Worm (Caenorhabditis elegans) whole organism, L4 larva: ENCODE measurements around the gene T02G5.3.

ENCODE experiments used
- D1046.2 ChIP-seq: fragments of 200-800 bp; sonication (Bioruptor generic); IDR thresholded peaks from 2 replicates; pipeline ENCODE4 v1.3.6; 2022; ENCODE audit warnings: missing genetic modification characterization, missing compliant biosample characterization
- F26F4.8 ChIP-seq: fragments of 200-800 bp; sonication (Bioruptor generic); conservative IDR thresholded peaks from 2 replicates; pipeline ENCODE4 v1.3.6; 2022; ENCODE audit warnings: missing genetic modification characterization, missing compliant biosample characterization
- T20F7.1 ChIP-seq: fragments of 200-800 bp; sonication (Bioruptor generic); optimal IDR thresholded peaks from 2 replicates; lab custom pipeline; 2018; ENCODE audit warnings: mild to moderate bottlenecking, missing genetic modification characterization, missing compliant biosample characterization
- T26A8.4 ChIP-seq: fragments of 200-800 bp; sonication (Bioruptor generic); IDR thresholded peaks from 2 replicates; pipeline ENCODE4 v1.3.6; 2022; ENCODE audit warnings: missing genetic modification characterization, missing compliant biosample characterization
- ZK337.2 ChIP-seq: fragments of 200-800 bp; sonication (Bioruptor generic); IDR thresholded peaks from 2 replicates; pipeline ENCODE4 v1.3.6; 2022; ENCODE audit warnings: missing genetic modification reagents, missing genetic modification characterization, missing compliant biosample characterization
- ama-1 ChIP-seq: fragments of 150-350 bp; optimal IDR thresholded peaks from 2 replicates; lab custom pipeline; 2014; ENCODE audit warnings: inconsistent platforms, mixed read lengths
- arid-1 ChIP-seq: fragments of 200-800 bp; sonication (Bioruptor generic); conservative IDR thresholded peaks from 2 replicates; pipeline ENCODE4 v1.3.6; 2022; ENCODE audit warnings: missing genetic modification reagents, missing genetic modification characterization, missing compliant biosample characterization
- attf-4 ChIP-seq: sonication (generic microtip); optimal IDR thresholded peaks from 3 replicates; lab custom pipeline; 2017; ENCODE audit warnings: missing biosample characterization, missing genetic modification characterization
- ceh-20 ChIP-seq: fragments of 200-800 bp; sonication (Bioruptor generic); IDR thresholded peaks from 2 replicates; pipeline ENCODE4 v1.3.6; 2022; ENCODE audit warnings: missing genetic modification reagents, missing genetic modification characterization, missing compliant biosample characterization
- ceh-28 ChIP-seq: fragments of 150-350 bp; optimal IDR thresholded peaks from 2 replicates; lab custom pipeline; 2014; ENCODE audit warnings: missing biosample characterization, missing genetic modification reagents, missing genetic modification characterization
- ceh-62 ChIP-seq: sonication (generic microtip); optimal IDR thresholded peaks from 2 replicates; lab custom pipeline; 2017; ENCODE audit warnings: missing biosample characterization, missing genetic modification characterization
- ces-1 ChIP-seq: fragments of 150-350 bp; sonication (generic microtip); optimal IDR thresholded peaks from 4 replicates; lab custom pipeline; 2014; ENCODE audit warnings: missing biosample characterization, missing genetic modification reagents, missing genetic modification characterization
- cey-2 ChIP-seq: sonication (generic microtip); optimal IDR thresholded peaks from 3 replicates; lab custom pipeline; 2017; ENCODE audit warnings: missing genetic modification characterization, mild to moderate bottlenecking, missing compliant biosample characterization, antibody characterized with exemption, borderline replicate concordance; ENCODE audit not compliant: insufficient read depth
- ctbp-1 ChIP-seq: fragments of 200-800 bp; sonication (Bioruptor generic); IDR thresholded peaks from 2 replicates; pipeline ENCODE4 v1.3.6; 2022; ENCODE audit warnings: missing genetic modification reagents, missing genetic modification characterization, missing compliant biosample characterization
- daf-16 ChIP-seq, 3 experiments: sonication (generic microtip); optimal IDR thresholded peaks; 2 replicates each; lab custom pipeline; 2016 to 2017; ENCODE audit warnings: missing genetic modification characterization in 3 of 3, missing genetic modification reagents in 3 of 3, mild to moderate bottlenecking in 2 of 3, missing compliant biosample characterization in 2 of 3, missing biosample characterization in 1 of 3, moderate library complexity in 1 of 3
- daf-8 ChIP-seq: fragments of 200-800 bp; sonication (Bioruptor generic); IDR thresholded peaks from 2 replicates; pipeline ENCODE4 v1.3.6; 2022; ENCODE audit warnings: missing genetic modification characterization, missing compliant biosample characterization
- dmd-6 ChIP-seq: fragments of 200-800 bp; sonication (Bioruptor generic); IDR thresholded peaks from 2 replicates; pipeline ENCODE4 v1.3.6; 2022; ENCODE audit warnings: missing genetic modification reagents, missing genetic modification characterization, missing compliant biosample characterization
- dmd-8 ChIP-seq: fragments of 200-800 bp; sonication (Bioruptor generic); IDR thresholded peaks from 2 replicates; pipeline ENCODE4 v1.3.6; 2022; ENCODE audit warnings: missing genetic modification characterization, missing compliant biosample characterization
- dpl-1 ChIP-seq: fragments of 150-350 bp; optimal IDR thresholded peaks from 2 replicates; lab custom pipeline; 2014; ENCODE audit warnings: missing biosample characterization, missing genetic modification reagents, missing genetic modification characterization
- duxl-1 ChIP-seq: sonication (generic microtip); optimal IDR thresholded peaks from 2 replicates; lab custom pipeline; 2016; ENCODE audit warnings: mild to moderate bottlenecking, missing genetic modification characterization, moderate library complexity, missing compliant biosample characterization; ENCODE audit not compliant: poor library complexity
- hif-1 ChIP-seq, 2 experiments: sonication (generic microtip); optimal IDR thresholded peaks; 2 replicates each; lab custom pipeline; 2016 to 2017; ENCODE audit warnings: missing compliant biosample characterization in 2 of 2, missing genetic modification characterization in 2 of 2, missing genetic modification reagents in 2 of 2, missing genotype in 2 of 2, mild to moderate bottlenecking in 1 of 2
- hlh-11 ChIP-seq: fragments of 200-800 bp; sonication (Bioruptor generic); optimal IDR thresholded peaks from 2 replicates; lab custom pipeline; 2018; ENCODE audit warnings: mild to moderate bottlenecking, missing genetic modification characterization, missing compliant biosample characterization
- jun-1 ChIP-seq: fragments of 150-350 bp; optimal IDR thresholded peaks from 2 replicates; lab custom pipeline; 2014; ENCODE audit warnings: missing biosample characterization, missing genetic modification reagents, missing genetic modification characterization
- lim-7 ChIP-seq: fragments of 200-800 bp; sonication (Bioruptor generic); IDR thresholded peaks from 2 replicates; pipeline ENCODE4 v1.3.6; 2022; ENCODE audit warnings: missing genetic modification characterization, missing compliant biosample characterization
- lin-1 ChIP-seq: fragments of 200-800 bp; sonication (Bioruptor generic); IDR thresholded peaks from 2 replicates; pipeline ENCODE4 v1.3.6; 2022; ENCODE audit warnings: missing genetic modification reagents, missing genetic modification characterization, missing compliant biosample characterization
- lin-13 ChIP-seq: fragments of 150-350 bp; optimal IDR thresholded peaks from 2 replicates; lab custom pipeline; 2014; ENCODE audit warnings: missing biosample characterization, missing genetic modification reagents, missing genetic modification characterization
- lin-15B ChIP-seq: fragments of 150-350 bp; sonication (generic microtip); optimal IDR thresholded peaks from 3 replicates; lab custom pipeline; 2014; ENCODE audit warnings: missing biosample characterization, missing genetic modification characterization
- lin-38 ChIP-seq: fragments of 200-800 bp; sonication (Bioruptor generic); IDR thresholded peaks from 2 replicates; pipeline ENCODE4 v1.3.6; 2022; ENCODE audit warnings: missing genetic modification reagents, missing genetic modification characterization, missing compliant biosample characterization
- lin-39 ChIP-seq: fragments of 150-350 bp; optimal IDR thresholded peaks from 2 replicates; lab custom pipeline; 2014; ENCODE audit warnings: missing biosample characterization, missing genetic modification reagents, missing genetic modification characterization
- lir-3 ChIP-seq: sonication (generic microtip); optimal IDR thresholded peaks from 2 replicates; lab custom pipeline; 2016; ENCODE audit warnings: mild to moderate bottlenecking, missing genetic modification characterization, missing compliant biosample characterization
- lsy-2 ChIP-seq, 2 experiments: fragments of 150-350 bp in 1 of 2; sonication (generic microtip) in 1 of 2; optimal IDR thresholded peaks; 2 replicates each; lab custom pipeline; 2014 to 2017; ENCODE audit warnings: missing biosample characterization in 2 of 2, missing genetic modification characterization in 2 of 2
- madf-5 ChIP-seq, 2 experiments: fragments of 200-800 bp; sonication (Bioruptor generic); IDR thresholded peaks; 2 replicates each; pipeline ENCODE4 v1.3.6; 2022; ENCODE audit warnings: missing compliant biosample characterization in 2 of 2, missing genetic modification characterization in 2 of 2
- mes-2 ChIP-seq: sonication (generic microtip); optimal IDR thresholded peaks from 2 replicates; lab custom pipeline; 2016; ENCODE audit warnings: missing genotype, mild to moderate bottlenecking, missing genetic modification characterization, missing compliant biosample characterization; ENCODE audit not compliant: poor library complexity, severe bottlenecking
- nhr-102 ChIP-seq: sonication (generic microtip); optimal IDR thresholded peaks from 2 replicates; lab custom pipeline; 2016; ENCODE audit warnings: mild to moderate bottlenecking, missing genetic modification characterization, moderate library complexity, missing compliant biosample characterization
- nhr-41 ChIP-seq: fragments of 200-800 bp; sonication (Bioruptor generic); IDR thresholded peaks from 2 replicates; pipeline ENCODE4 v1.3.6; 2022; ENCODE audit warnings: missing genetic modification reagents, missing genetic modification characterization, missing compliant biosample characterization
- pha-4 ChIP-seq, 2 experiments: fragments of 150-350 bp in 1 of 2; fragments of 200-800 bp in 1 of 2; sonication (Bioruptor generic) in 1 of 2; IDR thresholded peaks in 1 of 2; optimal IDR thresholded peaks in 1 of 2; 2 replicates each; pipeline versions ENCODE4 v1.3.6 to Lab custom; 2014 to 2022; ENCODE audit warnings: missing genetic modification characterization in 2 of 2, missing genetic modification reagents in 2 of 2, missing biosample characterization in 1 of 2, missing compliant biosample characterization in 1 of 2
- pqm-1 ChIP-seq: sonication (generic microtip); optimal IDR thresholded peaks from 2 replicates; lab custom pipeline; 2017; ENCODE audit warnings: missing biosample characterization, missing genetic modification characterization
- saeg-2 ChIP-seq: fragments of 200-800 bp; sonication (Bioruptor generic); IDR thresholded peaks from 2 replicates; pipeline ENCODE4 v1.3.6; 2022; ENCODE audit warnings: missing genetic modification reagents, missing genetic modification characterization, missing compliant biosample characterization
- sdz-12 ChIP-seq: fragments of 200-800 bp; sonication (Bioruptor generic); optimal IDR thresholded peaks from 2 replicates; lab custom pipeline; 2018; ENCODE audit warnings: mild to moderate bottlenecking, missing genetic modification characterization, missing compliant biosample characterization
- snpc-1.2 ChIP-seq: fragments of 200-800 bp; sonication (Bioruptor generic); IDR thresholded peaks from 2 replicates; pipeline ENCODE4 v1.3.6; 2022; ENCODE audit warnings: missing genetic modification reagents, missing genetic modification characterization, missing compliant biosample characterization
- tag-97 ChIP-seq: fragments of 200-800 bp; sonication (Bioruptor generic); IDR thresholded peaks from 2 replicates; pipeline ENCODE4 v1.3.6; 2022; ENCODE audit warnings: missing genetic modification characterization, missing compliant biosample characterization
- vab-7 ChIP-seq: fragments of 200-800 bp; sonication (Bioruptor generic); IDR thresholded peaks from 2 replicates; pipeline ENCODE4 v1.3.6; 2022; ENCODE audit warnings: missing genetic modification reagents, missing genetic modification characterization, missing compliant biosample characterization
- zag-1 ChIP-seq: fragments of 150-350 bp; optimal IDR thresholded peaks from 2 replicates; lab custom pipeline; 2014; ENCODE audit warnings: missing biosample characterization, missing genetic modification characterization
- zfp-3 ChIP-seq: fragments of 200-800 bp; sonication (Bioruptor generic); conservative IDR thresholded peaks from 2 replicates; pipeline ENCODE4 v1.3.6; 2022; ENCODE audit warnings: missing genetic modification reagents, missing genetic modification characterization, missing compliant biosample characterization
- zip-11 ChIP-seq: fragments of 200-800 bp; sonication (Bioruptor generic); IDR thresholded peaks from 2 replicates; pipeline ENCODE4 v1.3.6; 2022; ENCODE audit warnings: missing genetic modification characterization, missing compliant biosample characterization
- zip-2 ChIP-seq: fragments of 150-350 bp; optimal IDR thresholded peaks from 2 replicates; lab custom pipeline; 2014; ENCODE audit warnings: missing biosample characterization, missing genetic modification characterization

T02G5.3 gene

ce11 chrII:7099231-7099630, 6.0 kb downstream of the T02G5.3 start (continued):
- TF ChIP-seq D1046.2 (no peak), pha-4 (GFP tag; IDR thresholded peaks at IDR 0.05; lab: Robert Waterston, UW) (no peak), pha-4 (tag; optimal IDR thresholded peaks at IDR 0.05; lab: Kevin White, UChicago) (no peak), daf-16 (GFP tag; optimal IDR thresholded peaks at IDR 0.05; lab: Kevin White, UChicago) (no peak), daf-16 (tag; optimal IDR thresholded peaks at IDR 0.05; lab: Kevin White, UChicago) (no peak), ceh-62 (no peak), lim-7 (GFP tag; lab: Robert Waterston, UW) (no peak), T20F7.1 (GFP tag; lab: Kevin White, UChicago) (peak; percentile 38), ces-1 (GFP tag; lab: Kevin White, UChicago) (no peak), hlh-11 (no peak), lsy-2 (tag; optimal IDR thresholded peaks at IDR 0.05; lab: Kevin White, UChicago) (peak in 1 of 2 experiments; percentile 10)

- TF ChIP-seq mes-2 (no peak), dpl-1 (GFP tag; lab: Kevin White, UChicago) (no peak), tag-97 (GFP tag; lab: Robert Waterston, UW) (no peak), lin-38 (GFP tag; lab: Robert Waterston, UW) (peak; percentile 42), snpc-1.2 (GFP tag; lab: Robert Waterston, UW) (no peak), ceh-62 (no peak), madf-5 (GFP tag; IDR thresholded peaks at IDR 0.05; lab: Robert Waterston, UW) (0 out of 4 replicates have a peak, but pooled peaks of 1 of the 2 experiments have one; percentile 13), zip-11 (GFP tag; lab: Robert Waterston, UW) (no peak), lin-13 (GFP tag; lab: Kevin White, UChicago) (no peak), pqm-1 (tag; lab: Kevin White, UChicago) (no peak), jun-1 (tag; lab: Kevin White, UChicago) (no peak), T20F7.1 (GFP tag; lab: Kevin White, UChicago) (peak; percentile 59), arid-1 (GFP tag; lab: Robert Waterston, UW) (no peak), dmd-6 (GFP tag; lab: Robert Waterston, UW) (peak; percentile 44), zip-2 (tag; lab: Kevin White, UChicago) (no peak), F26F4.8 (GFP tag; lab: Robert Waterston, UW) (no peak), daf-16 (GFP tag; optimal IDR thresholded peaks at IDR 0.05; lab: Kevin White, UChicago) (no peak), daf-16 (tag; optimal IDR thresholded peaks at IDR 0.05; lab: Kevin White, UChicago) (no peak), vab-7 (no peak), zfp-3 (GFP tag; lab: Robert Waterston, UW) (peak; percentile 85; the same call in 1 of the 2 replicates), dmd-8 (GFP tag; lab: Robert Waterston, UW) (no peak), saeg-2 (0 out of 2 replicates have a peak, but pooled peaks have one; percentile 66), lsy-2 (tag; optimal IDR thresholded peaks at IDR 0.05; lab: Kevin White, UChicago) (no peak), ctbp-1 (GFP tag; lab: Robert Waterston, UW) (no peak), attf-4 (tag; lab: Kevin White, UChicago) (no peak), T26A8.4 (peak; percentile 54; the same call in 1 of the 2 replicates), lin-15B (tag; lab: Kevin White, UChicago) (no peak), lir-3 (tag; lab: Kevin White, UChicago) (no peak), ceh-28 (tag; lab: Kevin White, UChicago) (no peak), nhr-102 (tag; lab: Kevin White, UChicago) (no peak), duxl-1 (tag; lab: Kevin White, UChicago) (no peak), ceh-20 (GFP tag; lab: Robert Waterston, UW) (no peak), pha-4 (GFP tag; IDR thresholded peaks at IDR 0.05; lab: Robert Waterston, UW) (no peak; the same call in 1 of the 2 replicates), pha-4 (tag; optimal IDR thresholded peaks at IDR 0.05; lab: Kevin White, UChicago) (no peak), ZK337.2 (GFP tag; lab: Robert Waterston, UW) (no peak), daf-8 (GFP tag; lab: Robert Waterston, UW) (no peak), sdz-12 (GFP tag; lab: Kevin White, UChicago) (no peak), lin-39 (tag; lab: Kevin White, UChicago) (no peak), ama-1 (peak; percentile 70), zag-1 (tag; lab: Kevin White, UChicago) (no peak), nhr-41 (GFP tag; lab: Robert Waterston, UW) (no peak), lin-1 (GFP tag; lab: Robert Waterston, UW) (no peak), cey-2 (tag; lab: Kevin White, UChicago) (no peak), hif-1 (tag; optimal IDR thresholded peaks at IDR 0.05; lab: Kevin White, UChicago) (peak in 1 of 2 experiments; percentile 1)
These were observed 7.6 kb downstream of the T02G5.3 start, which contains the start of gene mmaa-1 for ce11 chrII:7100838-7101237. Gene mmaa-1 (minus strand): TSS chrII:7101165.
